Fruit fly (Drosophila melanogaster) whole organism, larva: ENCODE measurements around the gene CG43117.

Experiments used
- noc ChIP-seq: fragments of 200-800 bp; sonication (Bioruptor generic); optimal IDR thresholded peaks from 3 replicates; lab custom pipeline; 2019; ENCODE audit warnings: missing biosample characterization, mild to moderate bottlenecking, missing genetic modification characterization, moderate library complexity

Gene CG43117

dm6 chr3R:26454494-26454893 is at the start of gene CG43117:
CG43117 (plus strand) TSS chr3R:26454794.
- TF ChIP-seq noc = no peak

- TF ChIP-seq noc = no peak
Measured at dm6 chr3R:26409780-26410179, 44.8 kb upstream of the CG43117 start.

DNA sequence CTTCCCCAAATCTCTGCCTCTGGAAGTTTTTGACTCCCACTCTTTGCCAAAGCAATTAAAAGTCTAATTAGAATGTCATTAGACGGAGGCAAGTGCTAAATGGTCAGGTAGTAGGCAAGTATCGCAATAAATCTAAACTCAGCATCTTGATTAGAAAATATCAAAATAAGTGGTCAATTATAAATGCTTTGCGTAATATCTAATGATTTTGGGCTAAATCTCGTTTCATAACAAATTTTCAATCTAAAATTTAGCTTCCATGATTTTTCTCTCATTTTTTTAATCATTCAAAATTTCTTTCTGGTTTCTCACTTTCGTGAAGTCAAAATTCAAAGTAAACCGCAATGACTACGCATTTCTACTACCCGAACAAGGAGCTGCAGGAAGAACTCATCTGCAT is 40.8 kb upstream of the CG43117 start, which contains the start of gene Ald2:
Ald2 (plus strand) TSS at position 301 of the 400 bp plus-strand sequence.
- TF ChIP-seq noc = no peak

DNA sequence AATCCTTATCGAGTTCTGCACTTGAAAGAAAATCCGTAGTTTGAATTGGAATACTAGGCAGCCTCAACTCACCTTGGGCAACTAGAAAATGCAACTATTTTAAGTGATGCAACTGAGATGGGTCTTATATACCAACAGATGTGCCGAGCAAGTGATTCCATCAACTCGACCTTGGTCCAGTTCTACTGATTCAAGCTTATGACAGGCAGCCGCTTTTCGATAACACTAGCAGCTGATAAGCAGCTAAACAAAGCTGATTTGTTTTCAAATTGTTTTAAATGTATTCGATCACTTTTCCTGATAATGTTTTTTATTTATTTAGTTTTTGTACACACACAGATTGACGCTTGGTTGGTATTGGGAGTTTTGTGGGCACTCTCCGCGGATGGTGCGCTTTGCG is 29.6 kb upstream of the CG43117 start, which contains the start of gene CG6503:
CG6503 (minus strand) TSS at position 101 of the 400 bp plus-strand sequence.
- no peak for TF ChIP-seq noc

DNA sequence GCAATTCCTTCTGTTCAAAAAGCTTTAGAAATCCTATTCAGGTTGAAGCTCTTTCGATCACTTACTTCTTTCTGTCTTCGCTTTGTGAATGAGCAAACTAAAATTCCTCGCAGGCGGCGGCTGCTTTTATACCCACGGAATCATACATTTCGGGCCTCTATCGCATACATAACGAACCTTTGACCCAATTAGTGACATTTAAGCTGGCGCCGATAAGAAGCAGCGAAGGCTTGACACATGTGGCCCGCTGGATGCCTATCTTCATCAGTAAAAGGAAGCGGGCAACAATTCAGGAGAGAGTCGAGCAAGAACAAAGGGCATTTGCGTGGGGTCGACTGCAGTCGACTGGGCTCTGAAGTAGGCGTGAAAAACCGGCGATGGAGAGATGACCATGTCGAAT is 28.9 kb upstream of the CG43117 start, which contains the start of gene CG34291:
CG34291 (minus strand) TSS at position 101 of the 400 bp plus-strand sequence.
- TF ChIP-seq noc = no peak

- TF ChIP-seq noc = no peak
Measured at dm6 chr3R:26428220-26428619, 26.4 kb upstream of the CG43117 start.

dm6 chr3R:26429619-26430018 is 25.0 kb upstream of the CG43117 start:
- TF ChIP-seq noc = no peak

DNA sequence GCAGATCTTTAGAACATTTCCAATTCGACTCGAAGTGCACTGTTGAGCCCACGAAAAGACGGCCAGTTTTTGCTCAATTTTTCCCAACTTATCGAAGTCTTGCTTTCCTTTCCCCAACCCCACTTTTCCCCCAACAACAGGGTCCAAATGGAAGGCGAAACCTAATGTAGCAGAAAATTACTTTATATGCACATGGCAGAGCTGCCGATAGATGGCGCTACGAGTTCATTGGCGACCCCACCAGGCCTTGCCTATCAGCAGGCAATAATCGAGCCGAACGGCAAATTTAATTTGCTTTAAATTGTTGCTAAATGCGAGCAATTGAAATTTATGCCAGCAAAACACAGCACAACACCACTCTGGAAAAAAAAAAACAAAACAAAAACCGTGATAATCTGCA is 22.1 kb upstream of the CG43117 start:
- no peak for TF ChIP-seq noc

- no peak for TF ChIP-seq noc
Measured at dm6 chr3R:26432978-26433377, 21.6 kb upstream of the CG43117 start.

DNA sequence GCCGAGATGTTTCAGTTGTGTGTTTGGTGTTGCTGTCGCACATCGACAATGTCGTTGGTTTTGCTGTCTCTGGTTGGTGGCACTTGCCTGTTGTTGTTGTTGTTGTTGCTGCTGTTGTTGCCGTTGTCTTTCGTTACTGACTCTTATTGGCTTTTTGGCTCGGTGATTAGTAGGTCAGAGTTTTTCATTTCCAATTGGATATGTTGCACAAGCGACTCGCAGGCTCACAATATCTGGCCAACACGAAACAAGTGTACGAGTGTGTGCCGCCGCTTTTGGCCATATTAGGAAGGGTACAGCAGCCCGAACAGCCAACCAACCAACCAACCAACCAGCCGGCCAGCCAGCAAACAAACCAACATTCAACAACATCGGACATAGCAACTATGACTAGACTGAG is 20.9 kb upstream of the CG43117 start:
- no peak for TF ChIP-seq noc

- TF ChIP-seq noc = no peak
Measured at dm6 chr3R:26436001-26436400, 18.6 kb upstream of the CG43117 start.

dm6 chr3R:26436540-26436939 is 18.1 kb upstream of the CG43117 start:
- TF ChIP-seq noc = no peak

DNA sequence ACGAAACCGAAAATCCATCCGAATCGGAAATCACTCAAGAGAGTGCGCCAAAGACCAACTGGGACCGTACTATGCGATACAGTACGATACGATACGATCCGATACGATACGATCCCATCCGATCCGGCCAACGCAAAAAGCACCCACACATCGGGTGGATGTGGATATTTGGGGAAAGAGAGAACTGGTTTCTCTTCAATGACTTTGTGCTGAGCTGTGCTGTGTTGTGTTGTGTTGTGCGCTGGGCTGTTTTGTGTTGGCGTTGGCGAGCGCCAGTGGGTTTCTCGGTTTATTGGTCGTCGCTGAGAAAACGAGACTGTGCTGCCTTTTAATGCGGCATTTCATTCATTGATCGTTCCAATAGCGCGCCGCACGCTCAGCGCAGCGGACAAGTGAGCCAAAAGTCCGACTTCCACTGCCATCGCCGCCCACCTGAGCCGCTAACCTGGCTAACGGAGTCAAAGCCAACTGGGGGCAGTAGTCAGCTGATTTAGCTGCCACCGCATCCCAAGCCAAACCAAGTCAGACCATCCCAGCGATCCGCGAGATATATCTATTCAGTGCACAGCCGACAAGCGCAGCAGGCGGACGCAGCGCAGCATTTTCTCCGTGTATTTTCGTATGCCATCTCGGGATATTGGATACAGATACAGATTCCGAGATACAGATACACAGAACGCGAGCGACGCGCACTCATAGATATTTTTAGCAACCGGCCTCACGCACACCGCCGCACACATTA is 14.0 kb upstream of the CG43117 start, which contains the start of gene tx:
tx (plus strand) TSS at position 324 of the 742 bp plus-strand sequence.
- TF ChIP-seq noc = no peak

- TF ChIP-seq noc = peak; percentile 39
Measured at dm6 chr3R:26442609-26443180, 11.9 kb upstream of the CG43117 start.

DNA sequence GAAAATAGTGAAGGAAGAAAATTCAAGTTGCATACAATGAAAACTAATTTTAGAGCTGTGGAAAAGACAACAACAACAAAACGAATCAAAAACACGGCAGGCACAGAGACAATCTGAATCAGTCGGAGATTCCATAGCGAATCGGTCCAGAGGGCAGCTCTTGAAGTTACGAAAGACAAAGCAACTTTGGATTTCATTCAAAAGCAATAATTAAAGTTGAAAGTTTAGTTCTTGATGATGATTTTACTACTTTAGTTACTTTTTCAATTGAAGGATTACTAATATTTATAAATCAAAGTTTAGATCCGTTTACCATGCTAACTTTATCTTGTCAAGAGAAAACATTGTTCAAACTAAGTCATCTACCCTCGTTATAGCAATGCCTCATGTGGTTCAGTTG is 11.3 kb upstream of the CG43117 start:
- TF ChIP-seq noc = no peak

- no peak for TF ChIP-seq noc
Measured at dm6 chr3R:26443875-26444511, 10.6 kb upstream of the CG43117 start.

dm6 chr3R:26448779-26449178 is 5.8 kb upstream of the CG43117 start, which contains the start of gene Hex-t1:
Hex-t1 (plus strand) TSS chr3R:26449079.
- no peak for TF ChIP-seq noc

DNA sequence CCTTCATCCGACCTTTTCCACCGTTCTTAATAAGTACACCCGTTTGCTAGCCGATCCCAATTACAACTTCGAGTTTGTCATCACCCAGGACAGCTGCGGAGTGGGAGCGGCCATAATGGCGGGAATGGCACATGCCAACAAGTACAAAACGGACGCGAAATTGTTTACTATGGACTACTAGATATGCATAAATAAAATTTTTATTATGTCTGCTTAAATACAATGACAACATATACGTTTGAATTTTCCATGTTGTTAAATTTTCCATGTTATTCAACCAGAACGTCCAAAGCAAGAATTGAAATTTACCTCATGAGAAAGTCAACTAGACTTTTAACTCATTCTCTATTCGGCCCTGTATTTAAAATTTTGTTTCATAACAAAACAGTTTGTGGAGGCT is 4.2 kb upstream of the CG43117 start, which contains the start of gene Hex-t2:
Hex-t2 (plus strand) TSS at position 301 of the 400 bp plus-strand sequence.
- no peak for TF ChIP-seq noc
